Worm (Caenorhabditis elegans) whole organism, young adult: ENCODE measurements around the gene klo-1.

Source experiments
- B0019.2 ChIP-seq: fragments of 200-800 bp; sonication (Bioruptor generic); conservative IDR thresholded peaks from 2 replicates; pipeline ENCODE4 v1.3.6; 2022; ENCODE audit warnings: missing genetic modification reagents, missing genetic modification characterization, missing compliant biosample characterization
- B0261.1 ChIP-seq: sonication (generic microtip); optimal IDR thresholded peaks from 2 replicates; lab custom pipeline; 2016; ENCODE audit warnings: mild to moderate bottlenecking, missing genetic modification characterization, moderate library complexity, missing compliant biosample characterization
- F10E7.11 ChIP-seq: sonication (generic microtip); optimal IDR thresholded peaks from 2 replicates; lab custom pipeline; 2017; ENCODE audit warnings: mild to moderate bottlenecking, missing genetic modification characterization, moderate library complexity, missing compliant biosample characterization
- F23B12.7 ChIP-seq: sonication (generic microtip); optimal IDR thresholded peaks from 2 replicates; lab custom pipeline; 2017; ENCODE audit warnings: missing genetic modification characterization, mild to moderate bottlenecking, missing compliant biosample characterization, antibody characterized with exemption, moderate library complexity; ENCODE audit not compliant: insufficient read depth
- F57A8.1 ChIP-seq: fragments of 200-800 bp; sonication (Bioruptor generic); optimal IDR thresholded peaks from 2 replicates; lab custom pipeline; 2018; ENCODE audit warnings: mild to moderate bottlenecking, missing genetic modification characterization, moderate library complexity, missing compliant biosample characterization
- F57C9.4 ChIP-seq: sonication (generic microtip); optimal IDR thresholded peaks from 2 replicates; lab custom pipeline; 2017; ENCODE audit warnings: mild to moderate bottlenecking, missing genetic modification characterization, missing compliant biosample characterization
- Y53F4B.3 ChIP-seq: fragments of 200-800 bp; sonication (Bioruptor generic); IDR thresholded peaks from 2 replicates; pipeline ENCODE4 v1.3.6; 2022; ENCODE audit warnings: missing genetic modification reagents, missing genetic modification characterization, missing compliant biosample characterization
- Y79H2A.3 ChIP-seq: fragments of 200-800 bp; sonication (Bioruptor generic); conservative IDR thresholded peaks from 2 replicates; pipeline ENCODE4 v1.3.6; 2022; ENCODE audit warnings: missing genetic modification reagents, missing genetic modification characterization, missing compliant biosample characterization
- aptf-2 ChIP-seq: fragments of 200-800 bp; sonication (Bioruptor generic); conservative IDR thresholded peaks from 2 replicates; pipeline ENCODE4 v1.3.6; 2022; ENCODE audit warnings: missing genetic modification reagents, missing genetic modification characterization, missing compliant biosample characterization
- atf-7 ChIP-seq: sonication (generic microtip); optimal IDR thresholded peaks from 2 replicates; lab custom pipeline; 2017; ENCODE audit warnings: mild to moderate bottlenecking, missing genetic modification characterization, missing compliant biosample characterization
- athp-1 ChIP-seq: sonication (generic microtip); optimal IDR thresholded peaks from 2 replicates; lab custom pipeline; 2017; ENCODE audit warnings: mild to moderate bottlenecking, missing genetic modification characterization, missing compliant biosample characterization
- attf-3 ChIP-seq: fragments of 200-800 bp; sonication (Bioruptor generic); conservative IDR thresholded peaks from 2 replicates; pipeline ENCODE4 v1.3.6; 2022; ENCODE audit warnings: missing genetic modification reagents, missing genetic modification characterization, missing compliant biosample characterization
- attf-5 ChIP-seq: fragments of 200-800 bp; sonication (Bioruptor generic); optimal IDR thresholded peaks from 2 replicates; lab custom pipeline; 2018; ENCODE audit warnings: mild to moderate bottlenecking, missing genetic modification characterization, missing compliant biosample characterization
- attf-6 ChIP-seq: fragments of 200-800 bp; sonication (Bioruptor generic); IDR thresholded peaks from 2 replicates; pipeline ENCODE4 v1.3.6; 2022; ENCODE audit warnings: missing genetic modification reagents, missing genetic modification characterization, missing compliant biosample characterization
- cebp-1 ChIP-seq, 2 experiments: fragments of 200-800 bp in 1 of 2; sonication (Bioruptor generic) in 1 of 2; sonication (generic microtip) in 1 of 2; IDR thresholded peaks in 1 of 2; optimal IDR thresholded peaks in 1 of 2; 2 replicates each; pipeline versions ENCODE4 v1.3.6 to Lab custom; 2017 to 2022; ENCODE audit warnings: missing compliant biosample characterization in 2 of 2, missing genetic modification characterization in 2 of 2, mild to moderate bottlenecking in 1 of 2, missing genetic modification reagents in 1 of 2, moderate library complexity in 1 of 2
- cebp-2 ChIP-seq: fragments of 200-800 bp; sonication (Bioruptor generic); IDR thresholded peaks from 2 replicates; pipeline ENCODE4 v1.3.6; 2022; ENCODE audit warnings: missing genetic modification characterization, missing compliant biosample characterization
- ceh-100 ChIP-seq: fragments of 200-800 bp; sonication (Bioruptor generic); IDR thresholded peaks from 2 replicates; pipeline ENCODE4 v1.3.6; 2022; ENCODE audit warnings: missing genetic modification reagents, missing genetic modification characterization, missing compliant biosample characterization
- die-1 ChIP-seq: sonication (generic microtip); optimal IDR thresholded peaks from 2 replicates; lab custom pipeline; 2016; ENCODE audit warnings: missing genotype, mild to moderate bottlenecking, missing genetic modification characterization, missing compliant biosample characterization
- dox-1 ChIP-seq: fragments of 200-800 bp; sonication (Bioruptor generic); IDR thresholded peaks from 2 replicates; pipeline ENCODE4 v1.3.6; 2022; ENCODE audit warnings: missing genetic modification reagents, missing genetic modification characterization, missing compliant biosample characterization
- efl-1 ChIP-seq: fragments of 150-350 bp; optimal IDR thresholded peaks from 2 replicates; lab custom pipeline; 2014; ENCODE audit warnings: missing biosample characterization, missing genetic modification reagents, missing genetic modification characterization
- egrh-3 ChIP-seq: fragments of 200-800 bp; sonication (Bioruptor generic); IDR thresholded peaks from 2 replicates; pipeline ENCODE4 v1.3.6; 2022; ENCODE audit warnings: missing genetic modification reagents, missing genetic modification characterization, missing compliant biosample characterization
- ets-4 ChIP-seq: fragments of 200-800 bp; sonication (Bioruptor generic); optimal IDR thresholded peaks from 2 replicates; lab custom pipeline; 2018; ENCODE audit warnings: mild to moderate bottlenecking, missing genetic modification characterization, missing compliant biosample characterization
- fkh-3 ChIP-seq: sonication (generic microtip); optimal IDR thresholded peaks from 2 replicates; lab custom pipeline; 2016; ENCODE audit warnings: mild to moderate bottlenecking, missing genetic modification characterization, missing compliant biosample characterization
- hsf-1 ChIP-seq: fragments of 200-800 bp; sonication (Bioruptor generic); IDR thresholded peaks from 2 replicates; pipeline ENCODE4 v1.3.6; 2022; ENCODE audit warnings: missing genetic modification reagents, missing genetic modification characterization, missing compliant biosample characterization
- let-526 ChIP-seq: fragments of 200-800 bp; sonication (Bioruptor generic); IDR thresholded peaks from 2 replicates; pipeline ENCODE4 v1.3.6; 2022; ENCODE audit warnings: missing genetic modification reagents, missing genetic modification characterization, missing compliant biosample characterization
- let-607 ChIP-seq, 2 experiments: fragments of 200-800 bp in 1 of 2; sonication (Bioruptor generic) in 1 of 2; sonication (generic microtip) in 1 of 2; optimal IDR thresholded peaks; 2 replicates each; lab custom pipeline; 2016 to 2018; ENCODE audit warnings: mild to moderate bottlenecking in 2 of 2, missing compliant biosample characterization in 2 of 2, missing genetic modification characterization in 2 of 2, moderate library complexity in 2 of 2, missing genotype in 1 of 2
- lin-35 ChIP-seq, 3 experiments: fragments of 150-350 bp in 2 of 3; sonication (generic microtip) in 1 of 3; optimal IDR thresholded peaks; 2 replicates each; lab custom pipeline; 2014 to 2018; ENCODE audit warnings: missing biosample characterization in 3 of 3, missing genetic modification characterization in 3 of 3, missing genetic modification reagents in 3 of 3
- madf-8 ChIP-seq: fragments of 200-800 bp; sonication (Bioruptor generic); conservative IDR thresholded peaks from 2 replicates; pipeline ENCODE4 v1.3.6; 2022; ENCODE audit warnings: missing genetic modification reagents, missing genetic modification characterization, missing compliant biosample characterization
- nfya-1 ChIP-seq: sonication (generic microtip); optimal IDR thresholded peaks from 2 replicates; lab custom pipeline; 2017; ENCODE audit warnings: antibody characterized with exemption, missing compliant biosample characterization, missing genetic modification characterization, borderline replicate concordance; ENCODE audit not compliant: insufficient read depth
- nfya-2 ChIP-seq: fragments of 200-800 bp; sonication (Bioruptor generic); IDR thresholded peaks from 2 replicates; pipeline ENCODE4 v1.3.6; 2022; ENCODE audit warnings: missing genetic modification reagents, missing genetic modification characterization, missing compliant biosample characterization
- nhr-120 ChIP-seq: fragments of 200-800 bp; sonication (Bioruptor generic); IDR thresholded peaks from 2 replicates; pipeline ENCODE4 v1.3.6; 2022; ENCODE audit warnings: missing genetic modification characterization, missing compliant biosample characterization
- nhr-80 ChIP-seq: sonication (generic microtip); optimal IDR thresholded peaks from 2 replicates; lab custom pipeline; 2016; ENCODE audit warnings: missing genetic modification characterization, missing compliant biosample characterization
- sea-2 ChIP-seq: fragments of 200-800 bp; sonication (Bioruptor generic); IDR thresholded peaks from 2 replicates; pipeline ENCODE4 v1.3.6; 2022; ENCODE audit warnings: missing genetic modification characterization, missing compliant biosample characterization
- snpc-1.3 ChIP-seq: sonication (generic microtip); optimal IDR thresholded peaks from 2 replicates; lab custom pipeline; 2017; ENCODE audit warnings: missing genetic modification characterization, mild to moderate bottlenecking, missing compliant biosample characterization, antibody characterized with exemption, moderate library complexity, missing genotype, missing genetic modification reagents; ENCODE audit not compliant: insufficient read depth
- snpc-3.4 ChIP-seq: sonication (generic microtip); optimal IDR thresholded peaks from 2 replicates; lab custom pipeline; 2017; ENCODE audit warnings: missing genetic modification characterization, mild to moderate bottlenecking, missing compliant biosample characterization, antibody characterized with exemption, moderate library complexity, missing genotype, missing genetic modification reagents
- snpc-4 ChIP-seq, 5 experiments: fragments of 150-350 bp in 1 of 5; sonication (generic microtip) in 4 of 5; optimal IDR thresholded peaks; 2 replicates each; lab custom pipeline; 2014 to 2018; ENCODE audit warnings: missing genetic modification characterization in 5 of 5, missing biosample characterization in 3 of 5, antibody characterized with exemption in 2 of 5, mild to moderate bottlenecking in 2 of 5, missing compliant biosample characterization in 2 of 5, missing genotype in 2 of 5, moderate library complexity in 2 of 5, missing genetic modification reagents in 1 of 5
- tlf-1 ChIP-seq: fragments of 200-800 bp; sonication (Bioruptor generic); optimal IDR thresholded peaks from 2 replicates; lab custom pipeline; 2018; ENCODE audit warnings: mild to moderate bottlenecking, missing genetic modification characterization, missing compliant biosample characterization
- zfh-2 ChIP-seq: fragments of 200-800 bp; sonication (Bioruptor generic); conservative IDR thresholded peaks from 2 replicates; pipeline ENCODE4 v1.3.6; 2022; ENCODE audit warnings: missing genetic modification reagents, missing genetic modification characterization, missing compliant biosample characterization

The klo-1 gene

ce11 chrIV:7785506-7786065, 37.6 kb upstream of the klo-1 start, which contains the start of gene tag-322 (continued):
- TF ChIP-seq athp-1 (no peak), egrh-3 (GFP tag; lab: Robert Waterston, UW) (no peak), F23B12.7 (tag; lab: Kevin White, UChicago) (peak; percentile 28), B0019.2 (GFP tag; lab: Robert Waterston, UW) (no peak), attf-6 (no peak), Y79H2A.3 (GFP tag; lab: Robert Waterston, UW) (no peak), ceh-100 (0 out of 2 replicates have a peak, but pooled peaks have one; percentile 24), snpc-1.3 (tag; lab: Kevin White, UChicago) (peak; percentile 58), B0261.1 (tag; lab: Kevin White, UChicago) (no peak), F10E7.11 (tag; lab: Kevin White, UChicago) (no peak), snpc-3.4 (tag; lab: Kevin White, UChicago) (no peak), F57C9.4 (tag; lab: Kevin White, UChicago) (no peak), zfh-2 (GFP tag; lab: Robert Waterston, UW) (no peak), sea-2 (no peak), cebp-2 (GFP tag; lab: Robert Waterston, UW) (no peak), aptf-2 (GFP tag; lab: Robert Waterston, UW) (no peak), cebp-1 (GFP tag; IDR thresholded peaks at IDR 0.05; lab: Robert Waterston, UW) (no peak), cebp-1 (tag; optimal IDR thresholded peaks at IDR 0.05; lab: Kevin White, UChicago) (peak; percentile 41), ets-4 (no peak), nfya-2 (GFP tag; lab: Robert Waterston, UW) (no peak), nfya-1 (tag; lab: Kevin White, UChicago) (no peak), madf-8 (no peak), atf-7 (tag; lab: Kevin White, UChicago) (no peak), let-607 (tag; optimal IDR thresholded peaks at IDR 0.05; lab: Kevin White, UChicago) (no peak), tlf-1 (GFP tag; lab: Kevin White, UChicago) (no peak), let-526 (GFP tag; lab: Robert Waterston, UW) (no peak), fkh-3 (tag; lab: Kevin White, UChicago) (no peak), snpc-4 (GFP tag; optimal IDR thresholded peaks at IDR 0.05; lab: Kevin White, UChicago) (no peak), snpc-4 (tag; optimal IDR thresholded peaks at IDR 0.05; lab: Kevin White, UChicago) (peak in 2 of 4 experiments; percentile 19 to 42), nhr-120 (GFP tag; lab: Robert Waterston, UW) (no peak), attf-3 (GFP tag; lab: Robert Waterston, UW) (no peak), dox-1 (0 out of 2 replicates have a peak, but pooled peaks have one; percentile 26), efl-1 (GFP tag; lab: Kevin White, UChicago) (no peak)

- no peak for TF ChIP-seq die-1 (tag; lab: Kevin White, UChicago)
- no peak for TF ChIP-seq Y53F4B.3 (GFP tag; lab: Robert Waterston, UW)
- no peak for TF ChIP-seq attf-5 (GFP tag; lab: Kevin White, UChicago)
- no peak for TF ChIP-seq lin-35 (GFP tag; optimal IDR thresholded peaks at IDR 0.05; lab: Kevin White, UChicago)
- no peak for TF ChIP-seq F57A8.1 (GFP tag; lab: Kevin White, UChicago)
- peak; percentile 63 for TF ChIP-seq nhr-80
- 0 out of 2 replicates have a peak, but pooled peaks have one; percentile 44 for TF ChIP-seq hsf-1
Observed at ce11 chrIV:7783801-7784411, 35.9 kb upstream of the klo-1 start, which contains the start of gene tag-321. tag-321 (minus strand) TSS chrIV:7783851.
